Worm (Caenorhabditis elegans) whole organism, L4 larva: ENCODE measurements around the gene srz-20.

Source experiments
- D1046.2 ChIP-seq: fragments of 200-800 bp; sonication (Bioruptor generic); IDR thresholded peaks from 2 replicates; pipeline ENCODE4 v1.3.6; 2022; ENCODE audit warnings: missing genetic modification characterization, missing compliant biosample characterization
- ama-1 ChIP-seq: fragments of 150-350 bp; optimal IDR thresholded peaks from 2 replicates; lab custom pipeline; 2014; ENCODE audit warnings: inconsistent platforms, mixed read lengths
- ceh-82 ChIP-seq: sonication (generic microtip); optimal IDR thresholded peaks from 2 replicates; lab custom pipeline; 2017; ENCODE audit warnings: missing biosample characterization, missing genetic modification characterization
- dpl-1 ChIP-seq: fragments of 150-350 bp; optimal IDR thresholded peaks from 2 replicates; lab custom pipeline; 2014; ENCODE audit warnings: missing biosample characterization, missing genetic modification reagents, missing genetic modification characterization
- dve-1 ChIP-seq: sonication (generic microtip); optimal IDR thresholded peaks from 2 replicates; lab custom pipeline; 2017; ENCODE audit warnings: antibody characterized with exemption, mild to moderate bottlenecking, missing genetic modification characterization, missing compliant biosample characterization; ENCODE audit not compliant: insufficient read depth
- fos-1 ChIP-seq: fragments of 150-350 bp; optimal IDR thresholded peaks from 2 replicates; lab custom pipeline; 2014; ENCODE audit warnings: missing biosample characterization, missing genetic modification characterization
- lsy-2 ChIP-seq, 2 experiments: fragments of 150-350 bp in 1 of 2; sonication (generic microtip) in 1 of 2; optimal IDR thresholded peaks; 2 replicates each; lab custom pipeline; 2014 to 2017; ENCODE audit warnings: missing biosample characterization in 2 of 2, missing genetic modification characterization in 2 of 2
- pqm-1 ChIP-seq: sonication (generic microtip); optimal IDR thresholded peaks from 2 replicates; lab custom pipeline; 2017; ENCODE audit warnings: missing biosample characterization, missing genetic modification characterization

DNA sequence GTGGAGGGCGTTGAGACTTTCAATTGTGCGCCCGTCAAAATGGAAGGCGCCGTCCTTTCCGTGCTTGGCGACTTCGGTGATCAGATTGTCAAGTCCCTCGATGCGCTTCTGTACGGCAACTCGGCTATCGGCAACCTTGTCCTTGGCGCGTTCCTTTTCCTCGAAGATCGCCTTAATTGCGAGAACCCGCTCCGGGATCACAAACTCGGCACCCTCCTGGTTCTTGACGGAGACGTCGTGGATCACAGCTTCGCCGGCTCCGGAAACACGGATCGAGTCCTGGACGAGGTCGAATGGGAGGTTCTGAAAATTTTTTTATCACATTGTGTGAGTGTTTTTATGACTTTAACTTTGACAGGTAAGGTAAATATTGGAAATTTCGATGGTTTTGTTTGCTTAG is 42.2 kb upstream of the srz-20 start:
- TF ChIP-seq ceh-82 (tag; lab: Kevin White, UChicago) (no peak), pqm-1 (no peak), lsy-2 (tag; optimal IDR thresholded peaks at IDR 0.05; lab: Kevin White, UChicago) (no peak), dve-1 (no peak), dpl-1 (GFP tag; lab: Kevin White, UChicago) (no peak), D1046.2 (GFP tag; lab: Robert Waterston, UW) (no peak), fos-1 (tag; lab: Kevin White, UChicago) (no peak), ama-1 (lab: Kevin White, UChicago) (no peak)
